Worm (Caenorhabditis elegans): ENCODE results near the gene npp-24.

The npp-24 gene

DNA sequence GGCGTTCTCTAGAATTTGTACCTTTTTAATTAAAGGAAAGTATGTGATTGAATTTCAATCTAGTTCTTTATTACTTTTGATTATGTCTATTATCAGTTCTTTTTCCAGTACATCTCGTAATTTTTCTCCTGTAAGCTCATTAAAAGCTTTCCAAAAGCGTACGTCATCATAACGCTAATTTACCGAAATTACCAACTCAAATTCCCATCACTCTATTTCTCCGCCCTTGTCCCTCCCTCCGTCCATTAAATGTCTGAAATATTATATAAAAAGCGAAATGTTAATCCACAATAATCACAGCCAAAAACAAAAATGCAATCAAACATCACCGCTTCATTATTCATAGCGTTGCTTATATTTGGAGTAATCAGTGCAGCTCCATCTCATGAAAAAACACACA is 48.6 kb downstream of the npp-24 start, which contains the start of gene ins-12:
Gene ins-12 (plus strand): TSS at position 301 of the 400 bp plus-strand sequence.
- no peak for TF ChIP-seq nhr-77 (tag; optimal IDR thresholded peaks at IDR 0.05)
- no peak for TF ChIP-seq sma-3 (GFP tag; optimal IDR thresholded peaks at IDR 0.05)
- TF ChIP-seq ceh-16 (tag; optimal IDR thresholded peaks at IDR 0.05): no peak
- TF ChIP-seq ztf-1 (GFP tag; conservative IDR thresholded peaks at IDR 0.05): no peak
- TF ChIP-seq R02D3.7 (tag; optimal IDR thresholded peaks at IDR 0.05): no peak
- TF ChIP-seq aly-2 (tag; optimal IDR thresholded peaks at IDR 0.05): no peak
- TF ChIP-seq alr-1 (tag; optimal IDR thresholded peaks at IDR 0.05): no peak
- TF ChIP-seq gmeb-1 (tag; optimal IDR thresholded peaks at IDR 0.05): no peak
- no peak for TF ChIP-seq nhr-6 (tag; optimal IDR thresholded peaks at IDR 0.05)
- TF ChIP-seq nhr-10 (tag; optimal IDR thresholded peaks at IDR 0.05): no peak

DNA sequence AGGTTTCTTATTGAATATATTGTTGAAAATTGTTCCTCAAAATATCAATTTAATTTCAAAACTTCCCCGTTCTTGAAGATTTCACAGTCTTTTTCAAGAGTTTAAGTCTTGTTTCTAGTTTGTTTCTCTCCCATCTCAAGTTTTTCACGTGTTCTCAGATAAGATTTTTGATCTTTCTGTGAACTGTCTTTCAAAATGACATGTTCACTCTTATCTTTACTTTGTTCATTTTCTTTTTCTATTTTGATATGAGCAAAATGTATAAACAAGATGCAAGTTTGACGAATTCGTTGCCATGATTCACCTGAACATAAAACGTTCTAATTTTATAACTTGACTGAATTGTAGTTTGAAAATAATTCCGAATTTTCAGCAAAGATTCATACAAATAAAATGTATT is 49.1 kb downstream of the npp-24 start:
- TF ChIP-seq C34F6.9 (tag; optimal IDR thresholded peaks at IDR 0.05) (no peak), snpc-4 (tag; optimal IDR thresholded peaks at IDR 0.05) (no peak)

ce11 chrII:5555522-5555921 is 49.9 kb downstream of the npp-24 start:
- TF ChIP-seq nhr-6 (tag; optimal IDR thresholded peaks at IDR 0.05): no peak
- no peak for TF ChIP-seq unc-62 (GFP tag; optimal IDR thresholded peaks at IDR 0.05)
- no peak for TF ChIP-seq zag-1 (tag; optimal IDR thresholded peaks at IDR 0.05)
- no peak for TF ChIP-seq lin-11 (tag; optimal IDR thresholded peaks at IDR 0.05)
- no peak for TF ChIP-seq lin-13 (GFP tag; optimal IDR thresholded peaks at IDR 0.05)
- no peak for TF ChIP-seq blmp-1 (tag; optimal IDR thresholded peaks at IDR 0.05; ENCODE audit: insufficient read depth)
- TF ChIP-seq dmd-4 (tag; optimal IDR thresholded peaks at IDR 0.05): no peak
- no peak for TF ChIP-seq nhr-77 (tag; optimal IDR thresholded peaks at IDR 0.05)

- TF ChIP-seq R02D3.7 (tag; optimal IDR thresholded peaks at IDR 0.05) (no peak), Y55F3AM.14 (GFP tag; optimal IDR thresholded peaks at IDR 0.05) (no peak), nhr-12 (tag; optimal IDR thresholded peaks at IDR 0.05) (no peak), nhr-237 (tag; optimal IDR thresholded peaks at IDR 0.05) (no peak), mbf-1 (tag; optimal IDR thresholded peaks at IDR 0.05) (no peak), nhr-25 (tag; optimal IDR thresholded peaks at IDR 0.05) (no peak), unc-55 (GFP tag; optimal IDR thresholded peaks at IDR 0.05) (no peak), ceh-82 (tag; optimal IDR thresholded peaks at IDR 0.05) (no peak), unc-39 (tag; optimal IDR thresholded peaks at IDR 0.05) (no peak)
Observed at ce11 chrII:5556431-5556830, 50.8 kb downstream of the npp-24 start, which contains the start of gene ins-11. Gene ins-11 (plus strand): TSS chrII:5556731.

DNA sequence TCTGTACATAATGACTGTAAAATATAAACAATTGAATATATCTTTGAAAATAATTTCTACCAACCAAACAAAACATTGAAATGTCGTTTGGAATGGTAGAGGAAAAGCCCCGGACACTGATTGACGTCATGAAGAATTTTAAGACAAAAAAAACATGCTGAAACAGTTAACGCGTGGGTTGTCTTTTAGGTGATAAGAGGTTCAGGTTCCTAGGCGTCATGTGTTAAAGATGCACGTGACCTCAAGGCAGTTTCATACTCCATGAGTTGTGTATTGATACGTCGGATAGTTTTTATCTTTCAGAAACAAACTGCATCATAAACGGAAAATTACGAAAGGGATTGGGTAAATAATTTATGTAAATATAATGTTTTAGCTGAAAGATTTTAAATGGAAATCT is 51.5 kb downstream of the npp-24 start:
- TF ChIP-seq skn-1 (tag; optimal IDR thresholded peaks at IDR 0.05) (no peak), fos-1 (tag; optimal IDR thresholded peaks at IDR 0.05) (no peak), unc-62 (GFP tag; optimal IDR thresholded peaks at IDR 0.05) (no peak), crh-2 (tag; optimal IDR thresholded peaks at IDR 0.05) (peak; percentile 14), gmeb-1 (tag; optimal IDR thresholded peaks at IDR 0.05) (peak; percentile 38), nhr-25 (tag; optimal IDR thresholded peaks at IDR 0.05) (no peak), egl-27 (tag; optimal IDR thresholded peaks at IDR 0.05) (no peak), lin-11 (tag; optimal IDR thresholded peaks at IDR 0.05) (no peak), mdl-1 (tag; optimal IDR thresholded peaks at IDR 0.05) (no peak), nhr-129 (tag; optimal IDR thresholded peaks at IDR 0.05) (no peak), blmp-1 (tag; optimal IDR thresholded peaks at IDR 0.05; ENCODE audit: insufficient read depth) (no peak), peb-1 (tag; optimal IDR thresholded peaks at IDR 0.05) (no peak), ztf-1 (GFP tag; conservative IDR thresholded peaks at IDR 0.05) (no peak), lin-39 (tag; optimal IDR thresholded peaks at IDR 0.05) (no peak), sma-9 (GFP tag; optimal IDR thresholded peaks at IDR 0.05) (peak; percentile 60), sma-9 (tag; optimal IDR thresholded peaks at IDR 0.05) (no peak)
